Fruit fly (Drosophila melanogaster) whole organism, embryonic: ENCODE measurements around the gene Eip75B.

Experiments
- Bteb2 ChIP-seq: fragments of 200-800 bp; sonication (Bioruptor generic); optimal IDR thresholded peaks from 2 replicates; lab custom pipeline; 2016; ENCODE audit warnings: missing biosample characterization, missing genetic modification characterization
- CG10959 ChIP-seq: fragments of 200-800 bp; sonication (Bioruptor generic); IDR thresholded peaks from 2 replicates; pipeline ENCODE4 v1.3.6; 2022; ENCODE audit warnings: missing biosample characterization, missing genetic modification characterization
- CG16779 ChIP-seq: fragments of 200-800 bp; sonication (Bioruptor generic); IDR thresholded peaks from 2 replicates; pipeline ENCODE4 v1.3.6; 2022; ENCODE audit warnings: missing biosample characterization, missing genetic modification characterization
- CG17328 ChIP-seq: fragments of 200-800 bp; sonication (Bioruptor generic); IDR thresholded peaks from 2 replicates; pipeline ENCODE4 v1.3.6; 2022; ENCODE audit warnings: missing biosample characterization, missing genetic modification characterization
- CG17359 ChIP-seq: fragments of 200-800 bp; sonication (Bioruptor generic); optimal IDR thresholded peaks from 3 replicates; lab custom pipeline; 2018; ENCODE audit warnings: missing biosample characterization, mild to moderate bottlenecking, missing genetic modification characterization, moderate library complexity
- CG17385 ChIP-seq: fragments of 200-800 bp; sonication (Bioruptor generic); optimal IDR thresholded peaks from 3 replicates; lab custom pipeline; 2018; ENCODE audit warnings: missing biosample characterization, mild to moderate bottlenecking, missing genetic modification characterization
- CG1792 ChIP-seq: fragments of 200-800 bp; sonication (Bioruptor generic); optimal IDR thresholded peaks from 2 replicates; lab custom pipeline; 2016; ENCODE audit warnings: missing biosample characterization, missing genetic modification characterization
- CG2712 ChIP-seq: fragments of 200-800 bp; optimal IDR thresholded peaks from 3 replicates; lab custom pipeline; 2019; ENCODE audit warnings: missing biosample characterization, mild to moderate bottlenecking, missing genetic modification characterization, moderate library complexity
- CG30403 ChIP-seq: fragments of 200-800 bp; sonication (Bioruptor generic); optimal IDR thresholded peaks from 3 replicates; lab custom pipeline; 2016; ENCODE audit warnings: missing biosample characterization, missing genetic modification characterization
- CG4730 ChIP-seq: fragments of 200-800 bp; sonication (Bioruptor generic); IDR thresholded peaks from 2 replicates; pipeline ENCODE4 v1.3.6; 2022; ENCODE audit warnings: missing biosample characterization, missing genetic modification characterization
- CG6813 ChIP-seq: fragments of 200-800 bp; sonication (Bioruptor generic); optimal IDR thresholded peaks from 2 replicates; lab custom pipeline; 2017; ENCODE audit warnings: missing biosample characterization, missing genetic modification characterization, mild to moderate bottlenecking, moderate library complexity, missing genetic modification reagents
- CG7839 ChIP-seq: fragments of 200-800 bp; sonication (Bioruptor generic); optimal IDR thresholded peaks from 3 replicates; lab custom pipeline; 2018; ENCODE audit warnings: missing biosample characterization, mild to moderate bottlenecking, missing genetic modification characterization, moderate library complexity
- CG8089 ChIP-seq: fragments of 200-800 bp; sonication (Bioruptor generic); optimal IDR thresholded peaks from 3 replicates; lab custom pipeline; 2016; ENCODE audit warnings: missing biosample characterization, missing genetic modification characterization
- CG9727 ChIP-seq: fragments of 200-800 bp; sonication (Bioruptor generic); optimal IDR thresholded peaks from 3 replicates; lab custom pipeline; 2017; ENCODE audit warnings: missing biosample characterization, mild to moderate bottlenecking, missing genetic modification characterization
- Dek ChIP-seq: fragments of 200-800 bp; sonication (Bioruptor generic); optimal IDR thresholded peaks from 3 replicates; lab custom pipeline; 2019; ENCODE audit warnings: missing biosample characterization, mild to moderate bottlenecking, missing genetic modification characterization, moderate library complexity
- Eip74EF ChIP-seq, 2 experiments: fragments of 200-800 bp in 1 of 2; fragments of >200 bp in 1 of 2; sonication (Bioruptor generic) in 1 of 2; optimal IDR thresholded peaks; 2 replicates each; lab custom pipeline; 2017 to 2019; ENCODE audit warnings: missing biosample characterization in 2 of 2, missing genetic modification characterization in 2 of 2, mild to moderate bottlenecking in 1 of 2, moderate library complexity in 1 of 2
- Hey ChIP-seq: fragments of 200-800 bp; sonication (Bioruptor generic); optimal IDR thresholded peaks from 3 replicates; lab custom pipeline; 2018; ENCODE audit warnings: missing biosample characterization, mild to moderate bottlenecking, missing genetic modification characterization
- Hr3 ChIP-seq: fragments of 200-800 bp; sonication (Bioruptor generic); optimal IDR thresholded peaks from 3 replicates; lab custom pipeline; 2016; ENCODE audit warnings: missing biosample characterization, missing genetic modification characterization
- Hr39 ChIP-seq: fragments of >200 bp; optimal IDR thresholded peaks from 2 replicates; lab custom pipeline; 2017
- Jarid2 ChIP-seq: fragments of 200-800 bp; sonication (Bioruptor generic); optimal IDR thresholded peaks from 3 replicates; lab custom pipeline; 2017; ENCODE audit warnings: mild to moderate bottlenecking, missing biosample characterization, missing genetic modification reagents, missing genetic modification characterization
- Med ChIP-seq: fragments of 200-800 bp; sonication (Bioruptor generic); peaks from one replicate; lab custom pipeline; 2016; ENCODE audit warnings: missing biosample characterization, missing genetic modification characterization, mild to moderate bottlenecking, inconsistent platforms, moderate library complexity
- Mes4 ChIP-seq: fragments of 200-800 bp; sonication (Bioruptor generic); optimal IDR thresholded peaks from 2 replicates; lab custom pipeline; 2016; ENCODE audit warnings: missing biosample characterization, missing genetic modification characterization
- NK7.1 ChIP-seq: fragments of 200-800 bp; sonication (Bioruptor generic); optimal IDR thresholded peaks from 3 replicates; lab custom pipeline; 2016; ENCODE audit warnings: missing biosample characterization, missing genetic modification characterization
- Ptx1 ChIP-seq: fragments of 200-800 bp; sonication (Bioruptor generic); IDR thresholded peaks from 2 replicates; pipeline ENCODE4 v1.3.6; 2022; ENCODE audit warnings: missing biosample characterization, missing genetic modification characterization
- Scr ChIP-seq: fragments of 200-800 bp; sonication (Bioruptor generic); IDR thresholded peaks from 2 replicates; pipeline ENCODE4 v1.3.6; 2022; ENCODE audit warnings: missing biosample characterization, missing genetic modification characterization; ENCODE audit not compliant: partially characterized antibody
- Side ChIP-seq: fragments of 200-800 bp; sonication (Bioruptor generic); optimal IDR thresholded peaks from 2 replicates; lab custom pipeline; 2016; ENCODE audit warnings: missing biosample characterization, missing genetic modification characterization
- TFAM ChIP-seq: fragments of 200-800 bp; sonication (Bioruptor generic); optimal IDR thresholded peaks from 2 replicates; lab custom pipeline; 2017; ENCODE audit warnings: missing biosample characterization, missing genetic modification characterization, inconsistent platforms
- Trl ChIP-seq, 3 experiments: fragments of >200 bp in 2 of 3; fragments of 200-800 bp in 1 of 3; sonication (Bioruptor generic) in 1 of 3; optimal IDR thresholded peaks; 2 replicates in 1 of 3; 3 replicates in 2 of 3; lab custom pipeline; 2016 to 2017; ENCODE audit warnings: missing biosample characterization in 1 of 3, missing genetic modification characterization in 1 of 3
- Xrp1 ChIP-seq: fragments of 200-800 bp; sonication (Bioruptor generic); IDR thresholded peaks from 2 replicates; pipeline ENCODE4 v1.3.6; 2022; ENCODE audit warnings: missing biosample characterization, missing genetic modification characterization
- aop ChIP-seq: fragments of 200-800 bp; sonication (Bioruptor generic); IDR thresholded peaks from 2 replicates; pipeline ENCODE4 v1.3.6; 2022; ENCODE audit warnings: missing biosample characterization, missing genetic modification characterization
- az2 ChIP-seq: fragments of 200-800 bp; sonication (Bioruptor generic); optimal IDR thresholded peaks from 3 replicates; lab custom pipeline; 2016; ENCODE audit warnings: missing biosample characterization, missing genetic modification characterization
- chif ChIP-seq, 2 experiments: fragments of 200-800 bp; sonication (Bioruptor generic); optimal IDR thresholded peaks; 3 replicates each; lab custom pipeline; 2016; ENCODE audit warnings: missing biosample characterization in 2 of 2, missing genetic modification characterization in 2 of 2
- chn ChIP-seq: fragments of 200-800 bp; sonication (Bioruptor generic); optimal IDR thresholded peaks from 2 replicates; lab custom pipeline; 2016; ENCODE audit warnings: missing biosample characterization, missing genetic modification characterization
- eve ChIP-seq, 2 experiments: fragments of >200 bp; optimal IDR thresholded peaks; 2 replicates each; lab custom pipeline; 2017; ENCODE audit warnings: missing biosample characterization in 2 of 2, missing genetic modification characterization in 2 of 2
- gce ChIP-seq: fragments of 200-800 bp; sonication (Bioruptor generic); IDR thresholded peaks from 3 replicates; pipeline ENCODE4 v1.3.6; 2022; ENCODE audit warnings: missing biosample characterization, missing genetic modification characterization
- gcm ChIP-seq: fragments of 200-800 bp; sonication (Bioruptor generic); optimal IDR thresholded peaks from 2 replicates; lab custom pipeline; 2019; ENCODE audit warnings: missing biosample characterization, mild to moderate bottlenecking, missing genetic modification characterization, moderate library complexity
- gem ChIP-seq: fragments of 200-800 bp; sonication (Bioruptor generic); optimal IDR thresholded peaks from 2 replicates; lab custom pipeline; 2019; ENCODE audit warnings: missing biosample characterization, mild to moderate bottlenecking, missing genetic modification characterization, moderate library complexity
- jing ChIP-seq: fragments of 200-800 bp; sonication (Bioruptor generic); optimal IDR thresholded peaks from 2 replicates; lab custom pipeline; 2018; ENCODE audit warnings: missing biosample characterization, mild to moderate bottlenecking, missing genetic modification characterization
- kni ChIP-seq: fragments of 200-800 bp; sonication (Bioruptor generic); optimal IDR thresholded peaks from 3 replicates; lab custom pipeline; 2017; ENCODE audit warnings: mild to moderate bottlenecking, missing biosample characterization, missing genetic modification reagents, missing genetic modification characterization
- lola ChIP-seq, 3 experiments: fragments of >200 bp in 2 of 3; fragments of 200-800 bp in 1 of 3; sonication (Bioruptor generic) in 1 of 3; optimal IDR thresholded peaks; 2 replicates each; lab custom pipeline; 2017 to 2019; ENCODE audit warnings: missing biosample characterization in 3 of 3, missing genetic modification characterization in 3 of 3, mild to moderate bottlenecking in 1 of 3, moderate library complexity in 1 of 3
- phol ChIP-seq: fragments of 200-800 bp; sonication (Bioruptor generic); optimal IDR thresholded peaks from 3 replicates; lab custom pipeline; 2018; ENCODE audit warnings: missing biosample characterization, mild to moderate bottlenecking, missing genetic modification characterization, moderate library complexity
- ranshi ChIP-seq: fragments of 200-800 bp; sonication (Bioruptor generic); IDR thresholded peaks from 2 replicates; pipeline ENCODE4 v1.3.6; 2022; ENCODE audit warnings: missing biosample characterization, missing genetic modification characterization
- sd ChIP-seq: fragments of 200-800 bp; sonication (Bioruptor generic); optimal IDR thresholded peaks from 3 replicates; lab custom pipeline; 2018; ENCODE audit warnings: missing biosample characterization, mild to moderate bottlenecking, missing genetic modification characterization, moderate library complexity
- tin ChIP-seq: fragments of 200-800 bp; sonication (Bioruptor generic); optimal IDR thresholded peaks from 3 replicates; lab custom pipeline; 2016; ENCODE audit warnings: missing biosample characterization, missing genetic modification characterization
- tll ChIP-seq, 2 experiments: fragments of 200-800 bp in 1 of 2; fragments of >200 bp in 1 of 2; sonication (Bioruptor generic) in 1 of 2; optimal IDR thresholded peaks; 2 replicates each; lab custom pipeline; 2017 to 2019; ENCODE audit warnings: missing biosample characterization in 2 of 2, missing genetic modification characterization in 2 of 2, mild to moderate bottlenecking in 1 of 2, moderate library complexity in 1 of 2
- tup ChIP-seq: fragments of 200-800 bp; sonication (Bioruptor generic); optimal IDR thresholded peaks from 2 replicates; lab custom pipeline; 2016; ENCODE audit warnings: missing biosample characterization, mild to moderate bottlenecking, missing genetic modification characterization, moderate library complexity
- unpg ChIP-seq: fragments of 200-800 bp; sonication (Bioruptor generic); optimal IDR thresholded peaks from 3 replicates; lab custom pipeline; 2018; ENCODE audit warnings: missing biosample characterization, mild to moderate bottlenecking, missing genetic modification characterization, moderate library complexity

Gene Eip75B

dm6 chr3L:17981493-17981875 is 83.0 kb downstream of the Eip75B start:
- TF ChIP-seq Trl (optimal IDR thresholded peaks at IDR 0.05; lab: Kevin White, UChicago): no peak
- no peak for TF ChIP-seq Trl (GFP tag; optimal IDR thresholded peaks at IDR 0.05; lab: Kevin White, UChicago)
- no peak for TF ChIP-seq kni (GFP tag; lab: Kevin White, UChicago)
- TF ChIP-seq CG17328: 0 out of 2 replicates have a peak, but pooled peaks have one; percentile 2

dm6 chr3L:17980772-17981492 is 83.6 kb downstream of the Eip75B start:
- TF ChIP-seq aop (GFP tag; lab: Robert Waterston, UW): no peak
- TF ChIP-seq TFAM: no peak
- peak; percentile 19 for TF ChIP-seq jing
- TF ChIP-seq CG4730: no peak
- peak in 1 of 3 experiments; percentile 47 for TF ChIP-seq lola (GFP tag; optimal IDR thresholded peaks at IDR 0.05; lab: Kevin White, UChicago)
- TF ChIP-seq Dek (tag; lab: Kevin White, UChicago): no peak
- TF ChIP-seq tin: no peak
- TF ChIP-seq unpg: peak; percentile 45
- peak; percentile 25 for TF ChIP-seq CG30403 (GFP tag; lab: Kevin White, UChicago)
- peak; percentile 25 for TF ChIP-seq az2 (GFP tag; lab: Kevin White, UChicago)
- peak; percentile 35; the same call in 1 of the 2 replicates for TF ChIP-seq Xrp1 (GFP tag; lab: Robert Waterston, UW)
- TF ChIP-seq Ptx1 (GFP tag; lab: Robert Waterston, UW): 0 out of 2 replicates have a peak, but pooled peaks have one; percentile 15
- TF ChIP-seq sd (tag; lab: Kevin White, UChicago): no peak
- TF ChIP-seq eve (GFP tag; optimal IDR thresholded peaks at IDR 0.05; lab: Kevin White, UChicago): no peak
- TF ChIP-seq CG17385 (GFP tag; lab: Kevin White, UChicago): peak; percentile 11
- no peak for TF ChIP-seq chif (GFP tag; optimal IDR thresholded peaks at IDR 0.05; lab: Kevin White, UChicago)
- no peak for TF ChIP-seq Scr (GFP tag; lab: Robert Waterston, UW)
- TF ChIP-seq Med: peak; percentile 5
- peak; percentile 10 for TF ChIP-seq CG9727
- TF ChIP-seq Hr39 (lab: Kevin White, UChicago): no peak
- no peak for TF ChIP-seq gcm (GFP tag; lab: Kevin White, UChicago)
- no peak for TF ChIP-seq CG16779
- TF ChIP-seq ranshi (GFP tag; lab: Robert Waterston, UW): no peak
- TF ChIP-seq phol (tag; lab: Kevin White, UChicago): peak; percentile 44
- peak; percentile 21 for TF ChIP-seq Hr3 (GFP tag; lab: Kevin White, UChicago)
- TF ChIP-seq gce: no peak
- no peak for TF ChIP-seq Hey (tag; lab: Kevin White, UChicago)
- no peak for TF ChIP-seq tup (GFP tag; lab: Kevin White, UChicago)
- TF ChIP-seq CG10959: no peak
- TF ChIP-seq chn (GFP tag; lab: Kevin White, UChicago): no peak
- TF ChIP-seq CG2712 (tag; lab: Kevin White, UChicago): peak; percentile 51
- no peak for TF ChIP-seq CG1792 (GFP tag; lab: Kevin White, UChicago)
- TF ChIP-seq Jarid2 (GFP tag; lab: Kevin White, UChicago): no peak
- TF ChIP-seq gem (tag; lab: Kevin White, UChicago): peak; percentile 57
- no peak for TF ChIP-seq NK7.1 (GFP tag; lab: Kevin White, UChicago)
- TF ChIP-seq Eip74EF (GFP tag; optimal IDR thresholded peaks at IDR 0.05; lab: Kevin White, UChicago): no peak
- TF ChIP-seq Side (GFP tag; lab: Kevin White, UChicago): no peak
- peak; percentile 18 for TF ChIP-seq CG17359
- TF ChIP-seq tll (GFP tag; optimal IDR thresholded peaks at IDR 0.05; lab: Kevin White, UChicago): no peak
- no peak for TF ChIP-seq Bteb2 (GFP tag; lab: Kevin White, UChicago)
- peak; percentile 20 for TF ChIP-seq CG7839
- TF ChIP-seq CG8089 (GFP tag; lab: Kevin White, UChicago): no peak
- TF ChIP-seq Mes4 (GFP tag; lab: Kevin White, UChicago): peak; percentile 18
- no peak for TF ChIP-seq CG6813 (GFP tag; lab: Kevin White, UChicago)
